Fruit fly (Drosophila melanogaster) whole organism, embryonic: Measurements from ENCODE around the gene Cerk.

ENCODE experiments used
- Aef1 ChIP-seq: fragments of 200-800 bp; sonication (Bioruptor generic); IDR thresholded peaks from 3 replicates; pipeline ENCODE4 v1.3.6; 2022; ENCODE audit warnings: missing biosample characterization, missing genetic modification characterization
- Bdp1 ChIP-seq: fragments of 200-800 bp; sonication (Bioruptor generic); optimal IDR thresholded peaks from 3 replicates; lab custom pipeline; 2016; ENCODE audit warnings: missing biosample characterization, missing genetic modification characterization
- CG10431 ChIP-seq: fragments of 200-800 bp; sonication (Bioruptor generic); optimal IDR thresholded peaks from 3 replicates; lab custom pipeline; 2018; ENCODE audit warnings: missing biosample characterization, mild to moderate bottlenecking, missing genetic modification characterization
- CG11093 ChIP-seq: fragments of 200-800 bp; sonication (Bioruptor generic); IDR thresholded peaks from 3 replicates; pipeline ENCODE4 v1.3.6; 2022; ENCODE audit warnings: missing biosample characterization, missing genetic modification characterization
- CG12104 ChIP-seq: fragments of 200-800 bp; sonication (Bioruptor generic); optimal IDR thresholded peaks from 3 replicates; lab custom pipeline; 2016; ENCODE audit warnings: missing biosample characterization, missing genetic modification characterization
- CG12299 ChIP-seq: fragments of 200-800 bp; sonication (Bioruptor generic); optimal IDR thresholded peaks from 2 replicates; lab custom pipeline; 2018; ENCODE audit warnings: missing biosample characterization, mild to moderate bottlenecking, missing genetic modification characterization
- CG12391 ChIP-seq: fragments of 200-800 bp; sonication (Bioruptor generic); optimal IDR thresholded peaks from 3 replicates; lab custom pipeline; 2018; ENCODE audit warnings: missing biosample characterization, mild to moderate bottlenecking, missing genetic modification characterization, moderate library complexity
- CG13296 ChIP-seq: fragments of 200-800 bp; sonication (Bioruptor generic); optimal IDR thresholded peaks from 3 replicates; lab custom pipeline; 2018; ENCODE audit warnings: missing biosample characterization, mild to moderate bottlenecking, missing genetic modification characterization
- CG17361 ChIP-seq: fragments of 200-800 bp; sonication (Bioruptor generic); IDR thresholded peaks from 3 replicates; pipeline ENCODE4 v1.3.6; 2022; ENCODE audit warnings: missing biosample characterization, missing genetic modification characterization
- CG17912 ChIP-seq: fragments of 200-800 bp; sonication (Bioruptor generic); optimal IDR thresholded peaks from 2 replicates; lab custom pipeline; 2018; ENCODE audit warnings: missing biosample characterization, mild to moderate bottlenecking, missing genetic modification characterization
- CG1792 ChIP-seq: fragments of 200-800 bp; sonication (Bioruptor generic); optimal IDR thresholded peaks from 2 replicates; lab custom pipeline; 2016; ENCODE audit warnings: missing biosample characterization, missing genetic modification characterization
- CG1832 ChIP-seq: fragments of 200-800 bp; sonication (Bioruptor generic); optimal IDR thresholded peaks from 2 replicates; lab custom pipeline; 2017; ENCODE audit warnings: missing biosample characterization, mild to moderate bottlenecking, missing genetic modification characterization, inconsistent platforms
- CG31365 ChIP-seq: fragments of 200-800 bp; sonication (Bioruptor generic); optimal IDR thresholded peaks from 2 replicates; lab custom pipeline; 2018; ENCODE audit warnings: missing biosample characterization, mild to moderate bottlenecking, missing genetic modification characterization
- CG33557 ChIP-seq: fragments of 200-800 bp; sonication (Bioruptor generic); optimal IDR thresholded peaks from 2 replicates; lab custom pipeline; 2019; ENCODE audit warnings: missing biosample characterization, mild to moderate bottlenecking, missing genetic modification characterization, moderate library complexity
- CG3407 ChIP-seq: fragments of 200-800 bp; sonication (Bioruptor generic); optimal IDR thresholded peaks from 2 replicates; lab custom pipeline; 2018; ENCODE audit warnings: missing biosample characterization, mild to moderate bottlenecking, missing genetic modification characterization
- CG34376 ChIP-seq: fragments of 200-800 bp; sonication (Bioruptor generic); optimal IDR thresholded peaks from 2 replicates; lab custom pipeline; 2018; ENCODE audit warnings: missing biosample characterization, mild to moderate bottlenecking, missing genetic modification characterization
- CG6254 ChIP-seq: fragments of 200-800 bp; sonication (Bioruptor generic); optimal IDR thresholded peaks from 3 replicates; lab custom pipeline; 2017; ENCODE audit warnings: mild to moderate bottlenecking, missing biosample characterization, missing genetic modification reagents, missing genetic modification characterization
- CG7556 ChIP-seq: fragments of 200-800 bp; sonication (Bioruptor generic); optimal IDR thresholded peaks from 2 replicates; lab custom pipeline; 2017; ENCODE audit warnings: missing biosample characterization, mild to moderate bottlenecking, missing genetic modification characterization
- CG7963 ChIP-seq: fragments of 200-800 bp; sonication (Bioruptor generic); IDR thresholded peaks from 3 replicates; pipeline ENCODE4 v1.3.6; 2022; ENCODE audit warnings: missing biosample characterization, missing genetic modification characterization; ENCODE audit not compliant: partially characterized antibody
- CG8290 ChIP-seq, 3 experiments: fragments of 200-800 bp; sonication (Bioruptor generic); optimal IDR thresholded peaks; 2 replicates each; lab custom pipeline; 2016 to 2019; ENCODE audit warnings: missing biosample characterization in 3 of 3, missing genetic modification characterization in 3 of 3, mild to moderate bottlenecking in 2 of 3, moderate library complexity in 1 of 3
- CG8388 ChIP-seq: fragments of 200-800 bp; sonication (Bioruptor generic); optimal IDR thresholded peaks from 2 replicates; lab custom pipeline; 2019; ENCODE audit warnings: missing biosample characterization, mild to moderate bottlenecking, missing genetic modification characterization, moderate library complexity
- Deaf1 ChIP-seq: fragments of 200-800 bp; optimal IDR thresholded peaks from 3 replicates; lab custom pipeline; 2019; ENCODE audit warnings: missing biosample characterization, mild to moderate bottlenecking, missing genetic modification characterization, moderate library complexity
- Drgx ChIP-seq: fragments of 200-800 bp; sonication (Bioruptor generic); IDR thresholded peaks from 2 replicates; pipeline ENCODE4 v1.3.6; 2022; ENCODE audit warnings: missing biosample characterization, missing genetic modification characterization
- Eip74EF ChIP-seq, 2 experiments: fragments of 200-800 bp in 1 of 2; fragments of >200 bp in 1 of 2; sonication (Bioruptor generic) in 1 of 2; optimal IDR thresholded peaks; 2 replicates each; lab custom pipeline; 2017 to 2019; ENCODE audit warnings: missing biosample characterization in 2 of 2, missing genetic modification characterization in 2 of 2, mild to moderate bottlenecking in 1 of 2, moderate library complexity in 1 of 2
- Lhr ChIP-seq: fragments of 200-800 bp; sonication (Bioruptor generic); optimal IDR thresholded peaks from 3 replicates; lab custom pipeline; 2017; ENCODE audit warnings: mild to moderate bottlenecking, missing biosample characterization, missing genetic modification reagents, missing genetic modification characterization
- Lpt ChIP-seq: fragments of >200 bp; optimal IDR thresholded peaks from 2 replicates; lab custom pipeline; 2018; ENCODE audit warnings: missing biosample characterization, missing genetic modification characterization
- PHDP ChIP-seq: fragments of 200-800 bp; sonication (Bioruptor generic); optimal IDR thresholded peaks from 3 replicates; lab custom pipeline; 2018; ENCODE audit warnings: missing biosample characterization, mild to moderate bottlenecking, missing genetic modification characterization, moderate library complexity
- Rfx ChIP-seq: fragments of 200-800 bp; sonication (Bioruptor generic); IDR thresholded peaks from 2 replicates; pipeline ENCODE4 v1.3.6; 2022; ENCODE audit warnings: missing biosample characterization, missing genetic modification characterization
- Sin3A ChIP-seq: fragments of >200 bp; optimal IDR thresholded peaks from 2 replicates; lab custom pipeline; 2018
- Usf ChIP-seq: fragments of 200-800 bp; sonication (Bioruptor generic); optimal IDR thresholded peaks from 2 replicates; lab custom pipeline; 2017; ENCODE audit warnings: missing genotype, missing biosample characterization, missing genetic modification characterization
- abd-A ChIP-seq: fragments of 200-800 bp; sonication (Bioruptor generic); optimal IDR thresholded peaks from 3 replicates; lab custom pipeline; 2019; ENCODE audit warnings: missing biosample characterization, mild to moderate bottlenecking, missing genetic modification characterization, moderate library complexity
- chinmo ChIP-seq: fragments of 200-800 bp; sonication (Bioruptor generic); IDR thresholded peaks from 4 replicates; pipeline ENCODE4 v1.3.6; 2022; ENCODE audit warnings: missing biosample characterization, missing genetic modification characterization; ENCODE audit not compliant: partially characterized antibody
- crol ChIP-seq: fragments of 200-800 bp; sonication (Bioruptor generic); IDR thresholded peaks from 2 replicates; pipeline ENCODE4 v1.3.6; 2022; ENCODE audit warnings: missing biosample characterization, missing genetic modification characterization
- cwo ChIP-seq: fragments of 200-800 bp; sonication (Bioruptor generic); optimal IDR thresholded peaks from 3 replicates; lab custom pipeline; 2017; ENCODE audit warnings: missing biosample characterization, missing genetic modification characterization, mild to moderate bottlenecking, moderate library complexity, missing genetic modification reagents
- ewg ChIP-seq: fragments of 200-800 bp; sonication (Bioruptor generic); optimal IDR thresholded peaks from 3 replicates; lab custom pipeline; 2017; ENCODE audit warnings: mild to moderate bottlenecking, missing biosample characterization, missing genetic modification reagents, missing genetic modification characterization
- fd3F ChIP-seq: fragments of 200-800 bp; sonication (Bioruptor generic); optimal IDR thresholded peaks from 2 replicates; lab custom pipeline; 2018; ENCODE audit warnings: missing biosample characterization, mild to moderate bottlenecking, missing genetic modification characterization, moderate library complexity
- fd64A ChIP-seq: fragments of 200-800 bp; sonication (Bioruptor generic); optimal IDR thresholded peaks from 3 replicates; lab custom pipeline; 2018; ENCODE audit warnings: missing biosample characterization, mild to moderate bottlenecking, missing genetic modification characterization
- ftz-f1 ChIP-seq: fragments of 200-800 bp; sonication (Bioruptor generic); optimal IDR thresholded peaks from 2 replicates; lab custom pipeline; 2016; ENCODE audit warnings: missing biosample characterization, missing genetic modification characterization
- inv ChIP-seq: fragments of 200-800 bp; sonication (Bioruptor generic); IDR thresholded peaks from 2 replicates; pipeline ENCODE4 v1.3.6; 2022; ENCODE audit warnings: missing biosample characterization, missing genetic modification characterization; ENCODE audit not compliant: partially characterized antibody
- kni ChIP-seq: fragments of 200-800 bp; sonication (Bioruptor generic); optimal IDR thresholded peaks from 3 replicates; lab custom pipeline; 2017; ENCODE audit warnings: mild to moderate bottlenecking, missing biosample characterization, missing genetic modification reagents, missing genetic modification characterization
- p53 ChIP-seq: fragments of 200-800 bp; sonication (Bioruptor generic); optimal IDR thresholded peaks from 2 replicates; lab custom pipeline; 2016; ENCODE audit warnings: missing biosample characterization, missing genetic modification characterization
- pan ChIP-seq, 4 experiments: fragments of >200 bp in 3 of 4; fragments of 200-800 bp in 1 of 4; sonication (Bioruptor generic) in 1 of 4; optimal IDR thresholded peaks in 3 of 4; IDR thresholded peaks in 1 of 4; 2 replicates each; pipeline versions ENCODE4 v1.3.6 to Lab custom; 2017 to 2022; ENCODE audit warnings: missing biosample characterization in 2 of 4, missing genetic modification characterization in 2 of 4, mixed read lengths in 1 of 4
- pfk ChIP-seq: fragments of 200-800 bp; sonication (Bioruptor generic); optimal IDR thresholded peaks from 2 replicates; lab custom pipeline; 2018; ENCODE audit warnings: missing biosample characterization, mild to moderate bottlenecking, missing genetic modification characterization, moderate library complexity
- ro ChIP-seq: fragments of 200-800 bp; sonication (Bioruptor generic); IDR thresholded peaks from 2 replicates; pipeline ENCODE4 v1.3.6; 2022; ENCODE audit warnings: missing biosample characterization, missing genetic modification characterization
- sd ChIP-seq: fragments of 200-800 bp; sonication (Bioruptor generic); optimal IDR thresholded peaks from 3 replicates; lab custom pipeline; 2018; ENCODE audit warnings: missing biosample characterization, mild to moderate bottlenecking, missing genetic modification characterization, moderate library complexity
- stwl ChIP-seq: fragments of 200-800 bp; sonication (Bioruptor generic); optimal IDR thresholded peaks from 3 replicates; lab custom pipeline; 2018; ENCODE audit warnings: missing biosample characterization, mild to moderate bottlenecking, missing genetic modification characterization, moderate library complexity

The Cerk gene

dm6 chr3R:5354373-5355134, 13.6 kb downstream of the Cerk start, which contains the start of the genes CG11999 and CG1161 (continued):
- TF ChIP-seq CG6254 (GFP tag; lab: Kevin White, UChicago) = no peak
- TF ChIP-seq PHDP = no peak
- peak; percentile 57 for TF ChIP-seq Sin3A (lab: Kevin White, UChicago)
- no peak for TF ChIP-seq CG17912 (GFP tag; lab: Kevin White, UChicago)
- TF ChIP-seq Usf (GFP tag; lab: Kevin White, UChicago) = no peak
- TF ChIP-seq Lpt = no peak
- no peak for TF ChIP-seq CG13296 (GFP tag; lab: Kevin White, UChicago)
- TF ChIP-seq CG12299 (tag; lab: Kevin White, UChicago) = no peak
- no peak for TF ChIP-seq kni (GFP tag; lab: Kevin White, UChicago)
- TF ChIP-seq sd (tag; lab: Kevin White, UChicago) = no peak
- TF ChIP-seq pfk (GFP tag; lab: Kevin White, UChicago) = no peak
- peak; percentile 1 for TF ChIP-seq CG8290 (GFP tag; optimal IDR thresholded peaks at IDR 0.05; lab: Kevin White, UChicago)
- no peak for TF ChIP-seq CG8290 (tag; optimal IDR thresholded peaks at IDR 0.05; lab: Kevin White, UChicago)
- no peak for TF ChIP-seq CG33557 (GFP tag; lab: Kevin White, UChicago)
- peak; percentile 64 for TF ChIP-seq CG12391
- TF ChIP-seq CG17361 (GFP tag; lab: Robert Waterston, UW) = peak; percentile 60; the same call in 2 of the 3 replicates
- TF ChIP-seq Bdp1 (GFP tag; lab: Kevin White, UChicago) = no peak
- TF ChIP-seq CG7556 (GFP tag; lab: Kevin White, UChicago) = peak; percentile 17
- TF ChIP-seq CG12104 (GFP tag; lab: Kevin White, UChicago) = no peak
- TF ChIP-seq CG3407 (GFP tag; lab: Kevin White, UChicago) = no peak
- no peak for TF ChIP-seq CG10431 (GFP tag; lab: Kevin White, UChicago)
- TF ChIP-seq CG7963 (GFP tag; lab: Robert Waterston, UW) = no peak
- peak; percentile 88 for TF ChIP-seq stwl (tag; lab: Kevin White, UChicago)
- TF ChIP-seq CG8388 (GFP tag; lab: Kevin White, UChicago) = no peak
- TF ChIP-seq pan (optimal IDR thresholded peaks at IDR 0.05; lab: Kevin White, UChicago) = no peak
- TF ChIP-seq pan (GFP tag; optimal IDR thresholded peaks at IDR 0.05 in 1 of 2, IDR thresholded peaks at IDR 0.05 in 1 of 2) = no peak

dm6 chr3R:5350393-5350972, 17.6 kb downstream of the Cerk start, which contains the start of gene mtd:
Gene mtd, minus strand, starts transcription at chr3R:5350443.
- TF ChIP-seq Eip74EF (GFP tag; optimal IDR thresholded peaks at IDR 0.05; lab: Kevin White, UChicago) (no peak), abd-A (tag; lab: Kevin White, UChicago) (peak; percentile 70), fd3F (GFP tag; lab: Kevin White, UChicago) (no peak), ftz-f1 (no peak), fd64A (no peak), Lhr (GFP tag; lab: Kevin White, UChicago) (no peak), Rfx (no peak), CG34376 (GFP tag; lab: Kevin White, UChicago) (no peak), Drgx (GFP tag; lab: Robert Waterston, UW) (peak; percentile 18; the same call in 1 of the 2 replicates), CG8290 (GFP tag; optimal IDR thresholded peaks at IDR 0.05; lab: Kevin White, UChicago) (no peak), CG8290 (tag; optimal IDR thresholded peaks at IDR 0.05; lab: Kevin White, UChicago) (peak in 1 of 2 experiments; percentile 5), ewg (GFP tag; lab: Kevin White, UChicago) (peak; percentile 87), CG1832 (GFP tag; lab: Kevin White, UChicago) (peak; percentile 27), p53 (GFP tag; lab: Kevin White, UChicago) (no peak), Aef1 (GFP tag; lab: Robert Waterston, UW) (no peak), CG31365 (tag; lab: Kevin White, UChicago) (no peak), ro (no peak), CG11093 (GFP tag; lab: Robert Waterston, UW) (no peak), CG1792 (GFP tag; lab: Kevin White, UChicago) (no peak), chinmo (GFP tag; lab: Robert Waterston, UW) (0 out of 4 replicates have a peak, but pooled peaks have one; percentile 33), cwo (GFP tag; lab: Kevin White, UChicago) (no peak), Deaf1 (tag; lab: Kevin White, UChicago) (peak; percentile 80), inv (GFP tag; lab: Robert Waterston, UW) (no peak), crol (peak; percentile 77)
